Worm (Caenorhabditis elegans) whole organism, L3 larva: ENCODE data around the gene aptf-4.

ENCODE experiments used
- aly-2 ChIP-seq: fragments of 150-350 bp; optimal IDR thresholded peaks from 2 replicates; lab custom pipeline; 2014; ENCODE audit warnings: missing biosample characterization, missing genetic modification characterization
- nhr-76 ChIP-seq: fragments of 150-350 bp; sonication (generic microtip); optimal IDR thresholded peaks from 5 replicates; lab custom pipeline; 2014; ENCODE audit warnings: missing biosample characterization, missing genetic modification characterization
- pqm-1 ChIP-seq: fragments of 150-350 bp; optimal IDR thresholded peaks from 2 replicates; lab custom pipeline; 2017; ENCODE audit warnings: missing biosample characterization, missing genetic modification characterization, inconsistent platforms
- skn-1 ChIP-seq: fragments of 150-350 bp; optimal IDR thresholded peaks from 2 replicates; lab custom pipeline; 2014; ENCODE audit warnings: missing biosample characterization, missing genetic modification characterization

- no peak for TF ChIP-seq nhr-76 (tag; lab: Kevin White, UChicago)
- no peak for TF ChIP-seq skn-1 (tag; lab: Kevin White, UChicago)
- no peak for TF ChIP-seq aly-2
- no peak for TF ChIP-seq pqm-1 (tag; lab: Kevin White, UChicago)
Observed at ce11 chrII:8610585-8610984, 19.8 kb downstream of the aptf-4 start.
